Worm (Caenorhabditis elegans): Measurements from ENCODE around the gene Y76B12C.8.

Y76B12C.8 gene

DNA sequence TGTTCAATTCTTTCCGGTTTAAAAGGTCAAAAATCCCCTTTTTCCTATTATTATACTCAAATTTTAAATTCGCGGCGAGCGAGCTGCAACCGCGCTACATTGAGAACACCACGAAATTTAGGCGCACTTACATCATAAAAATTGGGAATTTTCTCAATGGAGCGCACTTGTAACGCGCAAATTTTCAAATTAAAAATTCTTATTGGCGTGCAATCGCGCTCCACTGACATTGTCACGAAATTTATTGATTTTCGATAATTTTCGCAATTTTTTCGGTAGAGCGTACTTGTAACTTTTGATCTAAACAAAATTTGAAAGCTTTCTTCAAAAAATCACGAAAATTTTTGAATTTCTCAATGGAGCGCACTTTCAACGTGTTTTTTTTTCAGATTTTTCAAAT, 16.5 kb upstream of the Y76B12C.8 start, which contains the start of gene ulp-3:
TSS of gene ulp-3 (plus strand) at position 388 of the 400 bp plus-strand sequence.
- TF ChIP-seq hnd-1 (tag; optimal IDR thresholded peaks at IDR 0.05) = no peak
- TF ChIP-seq flt-1 (GFP tag; IDR thresholded peaks at IDR 0.05) = no peak
- no peak for TF ChIP-seq hmbx-1 (tag; optimal IDR thresholded peaks at IDR 0.05)
- no peak for TF ChIP-seq tbx-11 (GFP tag; IDR thresholded peaks at IDR 0.05)
- no peak for TF ChIP-seq F13C5.2 (tag; optimal IDR thresholded peaks at IDR 0.05)
- TF ChIP-seq ceh-13 (GFP tag; optimal IDR thresholded peaks at IDR 0.05) = no peak
- no peak for TF ChIP-seq pes-1 (GFP tag; IDR thresholded peaks at IDR 0.05)
- no peak for TF ChIP-seq ets-7 (tag; optimal IDR thresholded peaks at IDR 0.05)
- TF ChIP-seq scrt-1 (GFP tag; IDR thresholded peaks at IDR 0.05) = no peak
- TF ChIP-seq tbx-37 (GFP tag; conservative IDR thresholded peaks at IDR 0.05) = no peak
- no peak for TF ChIP-seq hmg-4 (GFP tag; optimal IDR thresholded peaks at IDR 0.05)
- no peak for TF ChIP-seq ama-1 (optimal IDR thresholded peaks at IDR 0.05)
- TF ChIP-seq aly-1 (tag; optimal IDR thresholded peaks at IDR 0.05) = no peak
- TF ChIP-seq ceh-36 (tag; optimal IDR thresholded peaks at IDR 0.05) = no peak
- TF ChIP-seq tra-4 (tag; optimal IDR thresholded peaks at IDR 0.05) = no peak
- TF ChIP-seq sea-1 (GFP tag; conservative IDR thresholded peaks at IDR 0.05) = no peak
- no peak for TF ChIP-seq B0310.2 (tag; optimal IDR thresholded peaks at IDR 0.05)

DNA sequence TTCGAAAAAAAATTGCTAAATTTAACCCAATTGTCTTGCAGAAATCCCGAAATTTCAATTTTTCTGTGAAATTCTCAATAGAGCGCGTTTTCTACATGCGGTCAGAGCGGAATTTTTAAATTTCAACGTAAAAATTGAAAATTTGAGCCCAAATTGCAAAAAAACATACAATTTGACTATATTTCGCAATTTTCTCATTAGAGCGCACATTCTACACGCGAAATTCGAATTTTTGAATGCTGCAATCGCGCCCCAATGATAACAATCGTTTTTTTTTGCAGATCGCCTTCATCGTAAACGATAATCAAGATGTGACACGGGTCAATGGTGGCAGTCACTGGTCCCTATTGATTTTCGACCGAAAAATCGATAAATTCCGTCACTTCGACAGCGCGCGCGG, 15.7 kb upstream of the Y76B12C.8 start:
- TF ChIP-seq flt-1 (GFP tag; IDR thresholded peaks at IDR 0.05) = no peak
- TF ChIP-seq hmbx-1 (tag; optimal IDR thresholded peaks at IDR 0.05) = no peak
- no peak for TF ChIP-seq scrt-1 (GFP tag; IDR thresholded peaks at IDR 0.05)
- TF ChIP-seq ama-1 (optimal IDR thresholded peaks at IDR 0.05) = no peak
- TF ChIP-seq sea-1 (GFP tag; conservative IDR thresholded peaks at IDR 0.05) = no peak
- no peak for TF ChIP-seq tbx-37 (GFP tag; conservative IDR thresholded peaks at IDR 0.05)
- no peak for TF ChIP-seq ets-7 (tag; optimal IDR thresholded peaks at IDR 0.05)
- no peak for TF ChIP-seq tbx-11 (GFP tag; IDR thresholded peaks at IDR 0.05)
- TF ChIP-seq ceh-13 (GFP tag; optimal IDR thresholded peaks at IDR 0.05) = no peak
- TF ChIP-seq hnd-1 (tag; optimal IDR thresholded peaks at IDR 0.05) = no peak
- TF ChIP-seq aly-1 (tag; optimal IDR thresholded peaks at IDR 0.05) = no peak
- TF ChIP-seq F13C5.2 (tag; optimal IDR thresholded peaks at IDR 0.05) = no peak
- no peak for TF ChIP-seq tra-4 (tag; optimal IDR thresholded peaks at IDR 0.05)

DNA sequence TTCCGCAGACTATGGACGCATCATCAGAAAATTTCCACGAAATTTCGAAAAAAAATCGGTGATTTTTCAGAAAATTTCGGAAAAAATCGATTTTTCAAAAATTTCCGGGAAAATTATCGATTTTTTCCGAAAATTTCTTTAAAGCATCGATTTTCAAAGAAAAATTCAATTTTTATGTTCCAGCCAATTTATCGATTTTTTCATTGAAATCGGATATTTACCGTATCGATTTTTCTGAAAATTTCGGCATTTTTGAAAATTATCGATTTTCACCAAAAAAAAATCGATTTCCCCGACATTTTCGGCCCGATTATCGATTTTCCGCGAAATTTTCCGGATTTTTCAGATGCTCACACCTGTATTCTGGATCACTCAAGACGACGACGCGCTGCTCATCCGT, 14.7 kb upstream of the Y76B12C.8 start, which contains the start of gene Y48A5A.1:
TSS of gene Y48A5A.1 (plus strand) at position 347 of the 400 bp plus-strand sequence.
- no peak for TF ChIP-seq scrt-1 (GFP tag; IDR thresholded peaks at IDR 0.05)
- TF ChIP-seq sea-1 (GFP tag; conservative IDR thresholded peaks at IDR 0.05) = no peak
- no peak for TF ChIP-seq ceh-36 (tag; optimal IDR thresholded peaks at IDR 0.05)
- no peak for TF ChIP-seq tbx-11 (GFP tag; IDR thresholded peaks at IDR 0.05)
- no peak for TF ChIP-seq ama-1 (optimal IDR thresholded peaks at IDR 0.05)
- no peak for TF ChIP-seq hmbx-1 (tag; optimal IDR thresholded peaks at IDR 0.05)
- no peak for TF ChIP-seq hmg-4 (GFP tag; optimal IDR thresholded peaks at IDR 0.05)
- TF ChIP-seq ceh-13 (GFP tag; optimal IDR thresholded peaks at IDR 0.05) = no peak
- TF ChIP-seq F13C5.2 (tag; optimal IDR thresholded peaks at IDR 0.05) = no peak
- TF ChIP-seq hnd-1 (tag; optimal IDR thresholded peaks at IDR 0.05) = no peak
- TF ChIP-seq ets-7 (tag; optimal IDR thresholded peaks at IDR 0.05) = no peak
- no peak for TF ChIP-seq aly-1 (tag; optimal IDR thresholded peaks at IDR 0.05)
- TF ChIP-seq flt-1 (GFP tag; IDR thresholded peaks at IDR 0.05) = no peak

DNA sequence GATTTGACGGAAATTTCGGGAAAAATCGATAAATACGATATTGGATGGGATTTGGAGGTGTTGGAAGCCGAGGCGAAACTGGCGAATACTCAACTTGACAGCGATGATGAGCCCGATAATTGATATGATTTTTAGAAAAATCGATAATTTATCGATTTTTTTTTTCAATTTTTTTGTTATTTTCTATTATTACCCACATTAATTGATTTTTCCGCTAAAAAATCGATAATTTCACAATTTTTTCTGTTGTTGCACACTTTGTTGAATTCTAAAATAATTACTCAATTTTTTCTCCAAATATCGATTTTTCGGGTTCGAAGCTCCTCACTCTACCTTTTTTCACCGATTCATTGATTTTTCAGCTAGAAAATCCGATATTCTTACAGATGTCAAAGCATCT, 10.4 kb upstream of the Y76B12C.8 start, which contains the start of gene Y48A5A.3:
TSS of gene Y48A5A.3 (plus strand) at position 385 of the 400 bp plus-strand sequence.
- TF ChIP-seq B0310.2 (tag; optimal IDR thresholded peaks at IDR 0.05) (no peak), ceh-13 (GFP tag; optimal IDR thresholded peaks at IDR 0.05) (no peak), ets-7 (tag; optimal IDR thresholded peaks at IDR 0.05) (no peak), ceh-36 (tag; optimal IDR thresholded peaks at IDR 0.05) (no peak), scrt-1 (GFP tag; IDR thresholded peaks at IDR 0.05) (no peak), sea-1 (GFP tag; conservative IDR thresholded peaks at IDR 0.05) (no peak), aly-1 (tag; optimal IDR thresholded peaks at IDR 0.05) (no peak), tbx-37 (GFP tag; conservative IDR thresholded peaks at IDR 0.05) (no peak), F13C5.2 (tag; optimal IDR thresholded peaks at IDR 0.05) (no peak)

DNA sequence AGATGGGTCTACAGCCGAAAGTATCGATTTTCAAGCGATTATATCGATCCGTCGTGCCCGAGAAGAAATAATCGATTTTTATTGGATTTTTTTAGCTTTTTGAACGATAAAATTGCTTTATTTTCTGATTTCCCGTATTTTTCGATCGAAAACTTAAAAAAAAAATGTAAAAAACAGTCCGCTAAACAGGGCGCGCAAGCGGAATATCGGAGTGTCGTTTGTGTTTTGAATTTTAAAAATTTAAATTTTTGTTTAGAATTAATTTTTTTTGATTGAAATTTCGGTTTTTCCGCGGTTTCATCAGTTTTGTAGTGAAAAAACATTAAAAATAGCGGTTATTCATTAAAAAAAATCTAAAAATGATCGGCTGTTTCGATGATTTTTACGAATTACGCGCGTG, 9.6 kb upstream of the Y76B12C.8 start:
- TF ChIP-seq scrt-1 (GFP tag; IDR thresholded peaks at IDR 0.05) (no peak), tbx-37 (GFP tag; conservative IDR thresholded peaks at IDR 0.05) (no peak), ama-1 (optimal IDR thresholded peaks at IDR 0.05) (no peak), tbx-11 (GFP tag; IDR thresholded peaks at IDR 0.05) (no peak), hmbx-1 (tag; optimal IDR thresholded peaks at IDR 0.05) (no peak), aly-1 (tag; optimal IDR thresholded peaks at IDR 0.05) (no peak), tra-4 (tag; optimal IDR thresholded peaks at IDR 0.05) (no peak), ceh-13 (GFP tag; optimal IDR thresholded peaks at IDR 0.05) (no peak), ets-7 (tag; optimal IDR thresholded peaks at IDR 0.05) (no peak), B0310.2 (tag; optimal IDR thresholded peaks at IDR 0.05) (no peak), hmg-4 (GFP tag; optimal IDR thresholded peaks at IDR 0.05) (no peak), hnd-1 (tag; optimal IDR thresholded peaks at IDR 0.05) (no peak), ceh-36 (tag; optimal IDR thresholded peaks at IDR 0.05) (no peak), pes-1 (GFP tag; IDR thresholded peaks at IDR 0.05) (no peak), flt-1 (GFP tag; IDR thresholded peaks at IDR 0.05) (no peak), F13C5.2 (tag; optimal IDR thresholded peaks at IDR 0.05) (no peak), sea-1 (GFP tag; conservative IDR thresholded peaks at IDR 0.05) (no peak)

DNA sequence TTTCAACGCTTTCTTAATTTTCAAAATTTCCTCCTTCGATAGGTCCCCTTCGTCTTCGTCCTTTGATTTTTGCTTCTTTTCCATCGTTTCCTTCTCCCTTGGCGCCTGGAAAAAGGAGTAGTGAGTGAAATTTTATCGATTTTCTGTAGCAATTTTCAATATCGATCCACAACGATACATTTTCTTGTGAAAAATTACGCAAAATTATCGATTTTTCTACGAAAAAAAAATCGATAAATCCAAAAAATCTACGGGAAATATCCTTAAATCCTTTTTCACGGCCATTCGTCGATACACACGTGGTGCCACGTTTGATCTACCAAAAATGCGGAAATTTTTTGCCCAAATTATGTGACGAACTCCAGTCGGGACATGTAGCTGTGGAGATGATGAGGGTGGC, 8.7 kb upstream of the Y76B12C.8 start:
- TF ChIP-seq ama-1 (optimal IDR thresholded peaks at IDR 0.05) (no peak), hmbx-1 (tag; optimal IDR thresholded peaks at IDR 0.05) (no peak), ets-7 (tag; optimal IDR thresholded peaks at IDR 0.05) (no peak), scrt-1 (GFP tag; IDR thresholded peaks at IDR 0.05) (no peak), F13C5.2 (tag; optimal IDR thresholded peaks at IDR 0.05) (no peak), ceh-36 (tag; optimal IDR thresholded peaks at IDR 0.05) (no peak), aly-1 (tag; optimal IDR thresholded peaks at IDR 0.05) (no peak), B0310.2 (tag; optimal IDR thresholded peaks at IDR 0.05) (no peak), sea-1 (GFP tag; conservative IDR thresholded peaks at IDR 0.05) (no peak), tbx-37 (GFP tag; conservative IDR thresholded peaks at IDR 0.05) (no peak), hnd-1 (tag; optimal IDR thresholded peaks at IDR 0.05) (no peak), tbx-11 (GFP tag; IDR thresholded peaks at IDR 0.05) (no peak), hmg-4 (GFP tag; optimal IDR thresholded peaks at IDR 0.05) (no peak), pes-1 (GFP tag; IDR thresholded peaks at IDR 0.05) (no peak), flt-1 (GFP tag; IDR thresholded peaks at IDR 0.05) (no peak), tra-4 (tag; optimal IDR thresholded peaks at IDR 0.05) (no peak), ceh-13 (GFP tag; optimal IDR thresholded peaks at IDR 0.05) (no peak)

DNA sequence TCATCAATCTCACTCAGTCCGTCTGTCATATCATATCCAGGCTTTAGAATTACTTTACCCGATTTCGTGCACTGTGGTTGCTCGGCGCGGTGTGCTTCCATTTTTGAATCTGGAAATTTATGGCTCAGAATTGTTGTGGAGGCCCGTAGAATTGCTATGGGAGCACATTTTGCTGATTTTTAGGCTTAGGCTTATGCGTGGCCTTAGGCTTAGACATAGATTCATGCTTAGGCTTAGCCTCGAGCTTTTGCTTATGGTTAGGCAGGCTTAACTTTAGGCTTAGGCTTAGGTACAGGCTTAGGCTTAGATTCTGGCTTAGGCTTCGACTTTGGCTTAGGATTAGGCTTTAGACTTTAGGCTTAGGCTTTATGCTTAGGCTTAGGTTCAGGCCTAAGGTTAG, 7.5 kb upstream of the Y76B12C.8 start, which contains the start of gene Y76B12C.4:
TSS of gene Y76B12C.4 (minus strand) at position 101 of the 400 bp plus-strand sequence.
- TF ChIP-seq aly-1 (tag; optimal IDR thresholded peaks at IDR 0.05) = no peak
- TF ChIP-seq scrt-1 (GFP tag; IDR thresholded peaks at IDR 0.05) = no peak
- no peak for TF ChIP-seq hnd-1 (tag; optimal IDR thresholded peaks at IDR 0.05)
- TF ChIP-seq tbx-37 (GFP tag; conservative IDR thresholded peaks at IDR 0.05) = no peak
- TF ChIP-seq tbx-11 (GFP tag; IDR thresholded peaks at IDR 0.05) = no peak
- TF ChIP-seq ceh-36 (tag; optimal IDR thresholded peaks at IDR 0.05) = peak; percentile 54
- TF ChIP-seq hmg-4 (GFP tag; optimal IDR thresholded peaks at IDR 0.05) = no peak

Measured in whole organism, early embryonic.